Worm (Caenorhabditis elegans) whole organism, L4 larva: ENCODE results near the gene set-4.

ENCODE experiments used
- ama-1 ChIP-seq: fragments of 150-350 bp; optimal IDR thresholded peaks from 2 replicates; lab custom pipeline; 2014; ENCODE audit warnings: inconsistent platforms, mixed read lengths
- ceh-32 ChIP-seq: sonication (generic microtip); optimal IDR thresholded peaks from 2 replicates; lab custom pipeline; 2016; ENCODE audit warnings: mild to moderate bottlenecking, missing genetic modification characterization, missing compliant biosample characterization; ENCODE audit not compliant: poor library complexity
- ces-1 ChIP-seq: fragments of 150-350 bp; sonication (generic microtip); optimal IDR thresholded peaks from 4 replicates; lab custom pipeline; 2014; ENCODE audit warnings: missing biosample characterization, missing genetic modification reagents, missing genetic modification characterization
- gei-8 ChIP-seq: fragments of 200-800 bp; sonication (Bioruptor generic); optimal IDR thresholded peaks from 2 replicates; lab custom pipeline; 2018; ENCODE audit warnings: mild to moderate bottlenecking, missing genetic modification characterization, missing compliant biosample characterization
- spr-3 ChIP-seq: fragments of 200-800 bp; sonication (Bioruptor generic); optimal IDR thresholded peaks from 2 replicates; lab custom pipeline; 2018; ENCODE audit warnings: mild to moderate bottlenecking, missing genetic modification characterization, missing compliant biosample characterization

DNA sequence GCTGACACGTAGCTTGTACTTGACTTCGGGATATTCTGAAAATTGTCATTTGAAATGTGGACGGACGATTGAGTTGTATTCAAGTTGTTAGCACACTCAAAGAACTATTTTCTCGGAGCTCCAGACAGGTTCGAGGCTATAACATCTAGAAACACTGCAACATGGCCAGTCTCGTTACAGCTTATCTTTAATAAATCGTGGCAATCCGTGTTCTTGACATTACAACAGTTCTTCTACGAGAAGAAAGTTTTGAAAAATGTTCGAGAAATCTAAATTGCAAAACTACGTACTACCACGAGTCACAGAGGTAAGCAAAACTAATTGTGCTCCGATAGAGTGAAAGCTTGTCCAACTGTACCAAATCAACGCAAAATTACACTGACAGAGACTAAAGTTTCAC lies 9.1 kb downstream of the set-4 start:
- TF ChIP-seq ama-1 (lab: Kevin White, UChicago) (no peak), gei-8 (no peak), spr-3 (GFP tag; lab: Kevin White, UChicago) (no peak), ces-1 (GFP tag; lab: Kevin White, UChicago) (no peak), ceh-32 (tag; lab: Kevin White, UChicago) (no peak)
